Worm (Caenorhabditis elegans): ENCODE data around the gene Y70G10A.3.

Y70G10A.3 gene

ce11 chrIII:10248441-10249137 lies 9.7 kb downstream of the Y70G10A.3 start, which contains the start of the genes div-1 and cor-1:
TSS of gene div-1 (minus strand) at chrIII:10248559.
TSS of gene cor-1 (plus strand) at chrIII:10249111.
- no peak for TF ChIP-seq jun-1 (tag; optimal IDR thresholded peaks at IDR 0.05)
- peak; percentile 62 for TF ChIP-seq lin-15B (tag; optimal IDR thresholded peaks at IDR 0.05)
- peak; percentile 62 for TF ChIP-seq pha-4 (tag; optimal IDR thresholded peaks at IDR 0.05)
- no peak for TF ChIP-seq ZK546.5 (tag; optimal IDR thresholded peaks at IDR 0.05)
- peak; percentile 7 for TF ChIP-seq elt-2 (tag; optimal IDR thresholded peaks at IDR 0.05)
- peak; percentile 25 for TF ChIP-seq lin-39 (tag; optimal IDR thresholded peaks at IDR 0.05)
- no peak for TF ChIP-seq tbx-2 (tag; optimal IDR thresholded peaks at IDR 0.05)
- peak; percentile 42 for TF ChIP-seq nfya-1 (tag; optimal IDR thresholded peaks at IDR 0.05; ENCODE audit: insufficient read depth)
- peak; percentile 54 for TF ChIP-seq snpc-4 (tag; optimal IDR thresholded peaks at IDR 0.05)
- TF ChIP-seq pqm-1 (tag; optimal IDR thresholded peaks at IDR 0.05): no peak

ce11 chrIII:10251114-10251513 lies 12.2 kb downstream of the Y70G10A.3 start:
- TF ChIP-seq elt-2 (tag; optimal IDR thresholded peaks at IDR 0.05) (no peak), unc-62 (GFP tag; optimal IDR thresholded peaks at IDR 0.05) (no peak), nhr-237 (tag; optimal IDR thresholded peaks at IDR 0.05) (no peak), aly-2 (tag; optimal IDR thresholded peaks at IDR 0.05) (no peak), sea-2 (GFP tag; optimal IDR thresholded peaks at IDR 0.05) (no peak), mml-1 (tag; optimal IDR thresholded peaks at IDR 0.05) (no peak), pha-4 (tag; optimal IDR thresholded peaks at IDR 0.05) (no peak), lin-15B (tag; optimal IDR thresholded peaks at IDR 0.05) (no peak), nhr-23 (tag; optimal IDR thresholded peaks at IDR 0.05) (no peak), fkh-10 (GFP tag; optimal IDR thresholded peaks at IDR 0.05) (no peak), ztf-11 (tag; optimal IDR thresholded peaks at IDR 0.05) (no peak), elt-3 (tag; optimal IDR thresholded peaks at IDR 0.05) (no peak), ceh-82 (tag; optimal IDR thresholded peaks at IDR 0.05) (no peak), tbx-2 (tag; optimal IDR thresholded peaks at IDR 0.05) (no peak), zag-1 (tag; optimal IDR thresholded peaks at IDR 0.05) (no peak), daf-12 (tag; optimal IDR thresholded peaks at IDR 0.05) (no peak), lin-39 (tag; optimal IDR thresholded peaks at IDR 0.05) (no peak), ztf-4 (tag; optimal IDR thresholded peaks at IDR 0.05) (no peak), nhr-28 (tag; optimal IDR thresholded peaks at IDR 0.05) (no peak)

ce11 chrIII:10253334-10253733 lies 14.4 kb downstream of the Y70G10A.3 start:
- no peak for TF ChIP-seq ztf-11 (tag; optimal IDR thresholded peaks at IDR 0.05)
- no peak for TF ChIP-seq nhr-67 (tag; optimal IDR thresholded peaks at IDR 0.05)
- no peak for TF ChIP-seq eor-1 (tag; optimal IDR thresholded peaks at IDR 0.05)
- TF ChIP-seq elt-1 (tag; optimal IDR thresholded peaks at IDR 0.05): no peak
- TF ChIP-seq pha-4 (tag; optimal IDR thresholded peaks at IDR 0.05): no peak
- no peak for TF ChIP-seq pqm-1 (tag; optimal IDR thresholded peaks at IDR 0.05)
- TF ChIP-seq zag-1 (tag; optimal IDR thresholded peaks at IDR 0.05): no peak
- TF ChIP-seq nhr-25 (tag; optimal IDR thresholded peaks at IDR 0.05): no peak
- no peak for TF ChIP-seq hmg-11 (tag; optimal IDR thresholded peaks at IDR 0.05)
- TF ChIP-seq nhr-28 (tag; optimal IDR thresholded peaks at IDR 0.05): no peak
- TF ChIP-seq ama-1 (optimal IDR thresholded peaks at IDR 0.05): no peak
- TF ChIP-seq ceh-9 (tag; optimal IDR thresholded peaks at IDR 0.05): no peak
- TF ChIP-seq jun-1 (tag; optimal IDR thresholded peaks at IDR 0.05): no peak
- TF ChIP-seq nhr-12 (tag; optimal IDR thresholded peaks at IDR 0.05): no peak

- TF ChIP-seq unc-39 (tag; optimal IDR thresholded peaks at IDR 0.05): no peak
- peak; percentile 13 for TF ChIP-seq nhr-23 (tag; optimal IDR thresholded peaks at IDR 0.05)
- TF ChIP-seq nhr-12 (tag; optimal IDR thresholded peaks at IDR 0.05): no peak
- TF ChIP-seq ama-1 (optimal IDR thresholded peaks at IDR 0.05): no peak
Measured at ce11 chrIII:10254583-10254982, 15.7 kb downstream of the Y70G10A.3 start, which contains the start of gene R01H10.4. TSS of gene R01H10.4 (plus strand) at chrIII:10254818.

- no peak for TF ChIP-seq eor-1 (tag; optimal IDR thresholded peaks at IDR 0.05)
- no peak for TF ChIP-seq fkh-2 (tag; optimal IDR thresholded peaks at IDR 0.05)
- no peak for TF ChIP-seq nhr-67 (tag; optimal IDR thresholded peaks at IDR 0.05)
Measured at ce11 chrIII:10258641-10259040, 19.7 kb downstream of the Y70G10A.3 start, which contains the start of gene rip-1. TSS of gene rip-1 (minus strand) at chrIII:10258741.

All from whole organism, L3 larva.